Fruit fly (Drosophila melanogaster): ENCODE results near the gene Indy.

- no peak for TF ChIP-seq CG8478 (optimal IDR thresholded peaks at IDR 0.05)
- no peak for TF ChIP-seq CTCF (optimal IDR thresholded peaks at IDR 0.05)
These were observed 7.4 kb upstream of the Indy start for dm6 chr3L:18853439-18853838.
